Worm (Caenorhabditis elegans) whole organism, early embryonic: ENCODE results near the gene F26A1.19.

Experiments
- B0310.2 ChIP-seq: sonication (generic microtip); optimal IDR thresholded peaks from 2 replicates; lab custom pipeline; 2016; ENCODE audit warnings: mild to moderate bottlenecking, missing genetic modification characterization, missing compliant biosample characterization
- F13C5.2 ChIP-seq: sonication (generic microtip); optimal IDR thresholded peaks from 2 replicates; lab custom pipeline; 2017; ENCODE audit warnings: mild to moderate bottlenecking, missing genetic modification characterization, inconsistent platforms, missing compliant biosample characterization
- ama-1 ChIP-seq: fragments of 150-350 bp; optimal IDR thresholded peaks from 2 replicates; lab custom pipeline; 2014

- TF ChIP-seq ama-1 (lab: Kevin White, UChicago) = no peak
- no peak for TF ChIP-seq F13C5.2
- no peak for TF ChIP-seq B0310.2
Observed at ce11 chrIII:4819843-4820242, 17.7 kb upstream of the F26A1.19 start, which contains the start of gene F26A1.7.
